Fruit fly (Drosophila melanogaster): Measurements from ENCODE around the gene CG12093.

The CG12093 gene

DNA sequence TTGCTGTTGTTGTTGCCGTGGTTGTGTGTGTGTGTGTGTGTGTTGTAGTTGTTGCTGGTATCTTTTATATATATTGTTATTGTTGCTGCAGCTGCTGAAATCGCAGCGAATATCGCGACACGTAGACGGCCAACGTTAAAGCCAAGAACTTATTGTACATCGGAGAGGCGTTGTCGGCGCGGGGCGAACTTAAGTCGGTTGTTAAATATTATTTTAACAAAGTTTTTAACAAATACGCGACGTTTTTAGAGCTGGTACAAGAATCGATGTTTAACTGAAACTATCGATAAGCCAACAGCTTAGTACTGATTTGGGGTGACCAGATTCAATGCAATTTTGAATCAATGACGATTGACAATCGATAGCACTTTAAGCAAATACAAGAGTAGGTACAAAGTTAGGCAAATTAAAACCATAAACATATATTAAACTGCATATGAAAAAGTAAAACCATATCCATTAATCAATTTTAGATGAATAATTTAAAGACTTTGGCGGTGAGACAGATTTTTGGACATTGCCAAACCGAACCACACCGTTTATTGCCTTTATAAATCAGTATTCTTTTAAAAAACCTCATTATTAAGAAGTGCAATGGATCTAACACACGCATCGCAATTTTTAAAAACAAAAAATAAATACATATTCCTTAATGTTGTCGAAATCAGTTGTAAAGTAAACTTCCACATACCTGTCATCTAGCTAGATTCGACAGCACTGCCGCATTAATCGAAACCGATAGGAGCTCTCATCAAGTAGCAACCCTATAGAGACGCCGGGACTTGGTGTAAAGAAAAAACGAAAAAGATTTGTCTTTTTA lies 7.3 kb downstream of the CG12093 start, which contains the start of the genes Mrtf and Non2 (continued):
- TF ChIP-seq HLH54F (GFP tag; optimal IDR thresholded peaks at IDR 0.05) (peak; percentile 74), ind (GFP tag; optimal IDR thresholded peaks at IDR 0.05) (peak; percentile 68), Stat92E (GFP tag; optimal IDR thresholded peaks at IDR 0.05) (no peak), grn (GFP tag; optimal IDR thresholded peaks at IDR 0.05) (no peak), B-H1 (GFP tag; IDR thresholded peaks at IDR 0.05) (0 out of 3 replicates have a peak, but pooled peaks have one; percentile 31), CG8478 (optimal IDR thresholded peaks at IDR 0.05) (no peak), Fer2 (tag; optimal IDR thresholded peaks at IDR 0.05) (peak; percentile 53), CG4328 (GFP tag; optimal IDR thresholded peaks at IDR 0.05) (peak; percentile 35), dmrt11E (tag; optimal IDR thresholded peaks at IDR 0.05) (peak; percentile 59), CG42726 (GFP tag; IDR thresholded peaks at IDR 0.05; ENCODE audit: partially characterized antibody) (no peak), Hr51 (GFP tag; optimal IDR thresholded peaks at IDR 0.05) (peak; percentile 49 to 57), p53 (GFP tag; optimal IDR thresholded peaks at IDR 0.05) (no peak), Tbp (GFP tag; optimal IDR thresholded peaks at IDR 0.05) (no peak), Dp (GFP tag; optimal IDR thresholded peaks at IDR 0.05) (peak; percentile 43), CG11456 (GFP tag; IDR thresholded peaks at IDR 0.05) (peak; percentile 65; the same call in 2 of the 3 replicates), Blimp-1 (GFP tag; optimal IDR thresholded peaks at IDR 0.05) (peak; percentile 11), amos (GFP tag; IDR thresholded peaks at IDR 0.05; ENCODE audit: partially characterized antibody) (peak; percentile 83), CG12104 (GFP tag; optimal IDR thresholded peaks at IDR 0.05) (peak; percentile 52), CG8089 (GFP tag; optimal IDR thresholded peaks at IDR 0.05) (peak; percentile 23), Elba2 (GFP tag; optimal IDR thresholded peaks at IDR 0.05) (no peak), Ptx1 (GFP tag; IDR thresholded peaks at IDR 0.05) (peak; percentile 50), CG9437 (GFP tag; optimal IDR thresholded peaks at IDR 0.05) (peak; percentile 45), ttk (GFP tag; IDR thresholded peaks at IDR 0.05) (peak; percentile 52), Myb (GFP tag; optimal IDR thresholded peaks at IDR 0.05) (peak; percentile 52), ash1 (GFP tag; optimal IDR thresholded peaks at IDR 0.05) (no peak), CG18599 (GFP tag; optimal IDR thresholded peaks at IDR 0.05) (peak; percentile 62), CG6791 (GFP tag; IDR thresholded peaks at IDR 0.05; ENCODE audit: partially characterized antibody) (peak; percentile 86), CG6813 (GFP tag; optimal IDR thresholded peaks at IDR 0.05) (no peak), pan (optimal IDR thresholded peaks at IDR 0.05) (no peak), pan (GFP tag; optimal IDR thresholded peaks at IDR 0.05 in 1 of 2, IDR thresholded peaks at IDR 0.05 in 1 of 2) (no peak), CG15514 (GFP tag; optimal IDR thresholded peaks at IDR 0.05) (peak; percentile 54), TFAM (GFP tag; optimal IDR thresholded peaks at IDR 0.05) (no peak), CG12942 (GFP tag; optimal IDR thresholded peaks at IDR 0.05) (peak; percentile 40), CG3407 (GFP tag; optimal IDR thresholded peaks at IDR 0.05) (peak; percentile 30), CG5953 (GFP tag; IDR thresholded peaks at IDR 0.05) (peak; percentile 23; the same call in 1 of the 2 replicates), stc (GFP tag; IDR thresholded peaks at IDR 0.05) (no peak), CG17328 (GFP tag; IDR thresholded peaks at IDR 0.05) (no peak), CG2202 (tag; optimal IDR thresholded peaks at IDR 0.05) (no peak), dpn (GFP tag; optimal IDR thresholded peaks at IDR 0.05) (peak; percentile 64 to 70), CG11560 (tag; IDR thresholded peaks at IDR 0.05) (no peak), Ssrp (tag; optimal IDR thresholded peaks at IDR 0.05) (peak; percentile 40), CG7987 (GFP tag; optimal IDR thresholded peaks at IDR 0.05) (no peak), CG7963 (GFP tag; IDR thresholded peaks at IDR 0.05; ENCODE audit: partially characterized antibody) (peak; percentile 67), CG16813 (GFP tag; IDR thresholded peaks at IDR 0.05; ENCODE audit: partially characterized antibody) (peak; percentile 81), CG17385 (GFP tag; optimal IDR thresholded peaks at IDR 0.05) (no peak), sug (tag; optimal IDR thresholded peaks at IDR 0.05) (peak; percentile 55), CG31441 (GFP tag; IDR thresholded peaks at IDR 0.05) (peak; percentile 54), CoRest (tag; optimal IDR thresholded peaks at IDR 0.05) (peak; percentile 76), yki (optimal IDR thresholded peaks at IDR 0.05) (no peak)
